Fruit fly (Drosophila melanogaster) whole organism, embryonic: Measurements from ENCODE around the gene CG15517.

ENCODE experiments used
- Adf1 ChIP-seq: fragments of 200-800 bp; sonication (Bioruptor generic); IDR thresholded peaks from 2 replicates; pipeline ENCODE4 v1.3.6; 2022; ENCODE audit warnings: missing biosample characterization, missing genetic modification characterization
- Atf-2 ChIP-seq: fragments of 200-800 bp; sonication (Bioruptor generic); optimal IDR thresholded peaks from 2 replicates; lab custom pipeline; 2016; ENCODE audit warnings: missing biosample characterization, missing genetic modification characterization
- C15 ChIP-seq: fragments of 200-800 bp; sonication (Bioruptor generic); IDR thresholded peaks from 3 replicates; pipeline ENCODE4 v1.3.6; 2022; ENCODE audit warnings: missing biosample characterization, missing genetic modification characterization
- CG10431 ChIP-seq: fragments of 200-800 bp; sonication (Bioruptor generic); optimal IDR thresholded peaks from 3 replicates; lab custom pipeline; 2018; ENCODE audit warnings: missing biosample characterization, mild to moderate bottlenecking, missing genetic modification characterization
- CG11504 ChIP-seq: fragments of 200-800 bp; sonication (Bioruptor generic); optimal IDR thresholded peaks from 3 replicates; lab custom pipeline; 2019; ENCODE audit warnings: missing biosample characterization, mild to moderate bottlenecking, missing genetic modification characterization, moderate library complexity
- CG12769 ChIP-seq: fragments of 200-800 bp; sonication (Bioruptor generic); optimal IDR thresholded peaks from 2 replicates; lab custom pipeline; 2019; ENCODE audit warnings: missing biosample characterization, mild to moderate bottlenecking, missing genetic modification characterization, moderate library complexity
- CG12942 ChIP-seq: fragments of 200-800 bp; sonication (Bioruptor generic); optimal IDR thresholded peaks from 3 replicates; lab custom pipeline; 2016; ENCODE audit warnings: missing biosample characterization, missing genetic modification characterization
- CG13287 ChIP-seq: fragments of 200-800 bp; sonication (Bioruptor generic); IDR thresholded peaks from 2 replicates; pipeline ENCODE4 v1.3.6; 2022; ENCODE audit warnings: missing biosample characterization, missing genetic modification characterization; ENCODE audit not compliant: partially characterized antibody
- CG13624 ChIP-seq: fragments of 200-800 bp; sonication (Bioruptor generic); optimal IDR thresholded peaks from 2 replicates; lab custom pipeline; 2016; ENCODE audit warnings: missing biosample characterization, missing genetic modification characterization
- CG17186 ChIP-seq: fragments of 200-800 bp; sonication (Bioruptor generic); optimal IDR thresholded peaks from 3 replicates; lab custom pipeline; 2017; ENCODE audit warnings: missing biosample characterization, missing genetic modification reagents, missing genetic modification characterization
- CG17328 ChIP-seq: fragments of 200-800 bp; sonication (Bioruptor generic); IDR thresholded peaks from 2 replicates; pipeline ENCODE4 v1.3.6; 2022; ENCODE audit warnings: missing biosample characterization, missing genetic modification characterization
- CG32767 ChIP-seq: fragments of 200-800 bp; sonication (Bioruptor generic); IDR thresholded peaks from 2 replicates; pipeline ENCODE4 v1.3.6; 2022; ENCODE audit warnings: missing biosample characterization, missing genetic modification characterization
- CG4360 ChIP-seq: fragments of 200-800 bp; sonication (Bioruptor generic); IDR thresholded peaks from 2 replicates; pipeline ENCODE4 v1.3.6; 2022; ENCODE audit warnings: missing biosample characterization, missing genetic modification characterization
- CG4424 ChIP-seq: fragments of 200-800 bp; sonication (Bioruptor generic); optimal IDR thresholded peaks from 3 replicates; lab custom pipeline; 2016; ENCODE audit warnings: missing biosample characterization, missing genetic modification characterization
- CG4820 ChIP-seq: fragments of 200-800 bp; sonication (Bioruptor generic); optimal IDR thresholded peaks from 3 replicates; lab custom pipeline; 2016; ENCODE audit warnings: missing biosample characterization, missing genetic modification characterization
- CG6854 ChIP-seq: fragments of 200-800 bp; sonication (Bioruptor generic); optimal IDR thresholded peaks from 3 replicates; lab custom pipeline; 2017; ENCODE audit warnings: missing biosample characterization, mild to moderate bottlenecking, missing genetic modification characterization
- CG9797 ChIP-seq: fragments of 200-800 bp; sonication (Bioruptor generic); optimal IDR thresholded peaks from 3 replicates; lab custom pipeline; 2018; ENCODE audit warnings: missing biosample characterization, mild to moderate bottlenecking, missing genetic modification characterization
- Chrac-16 ChIP-seq: fragments of 200-800 bp; sonication (Bioruptor generic); optimal IDR thresholded peaks from 3 replicates; lab custom pipeline; 2016; ENCODE audit warnings: missing biosample characterization, missing genetic modification characterization
- Deaf1 ChIP-seq: fragments of 200-800 bp; optimal IDR thresholded peaks from 3 replicates; lab custom pipeline; 2019; ENCODE audit warnings: missing biosample characterization, mild to moderate bottlenecking, missing genetic modification characterization, moderate library complexity
- Dfd ChIP-seq, 2 experiments: fragments of >200 bp; optimal IDR thresholded peaks; 2 replicates each; lab custom pipeline; 2017; ENCODE audit warnings: missing biosample characterization in 2 of 2, missing genetic modification characterization in 2 of 2
- Drgx ChIP-seq: fragments of 200-800 bp; sonication (Bioruptor generic); IDR thresholded peaks from 2 replicates; pipeline ENCODE4 v1.3.6; 2022; ENCODE audit warnings: missing biosample characterization, missing genetic modification characterization
- Fer3 ChIP-seq: fragments of 200-800 bp; sonication (Bioruptor generic); optimal IDR thresholded peaks from 2 replicates; lab custom pipeline; 2018; ENCODE audit warnings: missing biosample characterization, mild to moderate bottlenecking, missing genetic modification characterization, moderate library complexity
- GATAe ChIP-seq: fragments of 200-800 bp; sonication (Bioruptor generic); conservative IDR thresholded peaks from 2 replicates; pipeline ENCODE4 v1.3.6; 2022; ENCODE audit warnings: missing biosample characterization, missing genetic modification characterization
- Gug ChIP-seq: fragments of 200-800 bp; sonication (Bioruptor generic); IDR thresholded peaks from 4 replicates; pipeline ENCODE4 v1.3.6; 2022; ENCODE audit warnings: missing biosample characterization, missing genetic modification characterization
- H15 ChIP-seq: fragments of 200-800 bp; sonication (Bioruptor generic); IDR thresholded peaks from 3 replicates; pipeline ENCODE4 v1.3.6; 2022; ENCODE audit warnings: missing biosample characterization, missing genetic modification characterization
- HLH4C ChIP-seq: fragments of 200-800 bp; sonication (Bioruptor generic); IDR thresholded peaks from 3 replicates; pipeline ENCODE4 v1.3.6; 2022; ENCODE audit warnings: missing biosample characterization, missing genetic modification characterization; ENCODE audit not compliant: partially characterized antibody
- Kr ChIP-seq: fragments of 200-800 bp; sonication (Bioruptor generic); optimal IDR thresholded peaks from 2 replicates; lab custom pipeline; 2017; ENCODE audit warnings: missing biosample characterization, mild to moderate bottlenecking, missing genetic modification characterization
- Mes4 ChIP-seq: fragments of 200-800 bp; sonication (Bioruptor generic); optimal IDR thresholded peaks from 2 replicates; lab custom pipeline; 2016; ENCODE audit warnings: missing biosample characterization, missing genetic modification characterization
- Nf-YA ChIP-seq: fragments of 200-800 bp; sonication (Bioruptor generic); IDR thresholded peaks from 2 replicates; pipeline ENCODE4 v1.3.6; 2022; ENCODE audit warnings: missing biosample characterization, missing genetic modification characterization
- Poxn ChIP-seq: fragments of 200-800 bp; sonication (Bioruptor generic); IDR thresholded peaks from 2 replicates; pipeline ENCODE4 v1.3.6; 2022; ENCODE audit warnings: missing biosample characterization, missing genetic modification characterization
- Ptx1 ChIP-seq: fragments of 200-800 bp; sonication (Bioruptor generic); IDR thresholded peaks from 2 replicates; pipeline ENCODE4 v1.3.6; 2022; ENCODE audit warnings: missing biosample characterization, missing genetic modification characterization
- Ravus ChIP-seq: fragments of 200-800 bp; sonication (Bioruptor generic); IDR thresholded peaks from 2 replicates; pipeline ENCODE4 v1.3.6; 2022; ENCODE audit warnings: missing biosample characterization, missing genetic modification characterization
- Sin3A ChIP-seq: fragments of >200 bp; optimal IDR thresholded peaks from 2 replicates; lab custom pipeline; 2018
- Trl ChIP-seq, 3 experiments: fragments of >200 bp in 2 of 3; fragments of 200-800 bp in 1 of 3; sonication (Bioruptor generic) in 1 of 3; optimal IDR thresholded peaks; 2 replicates in 1 of 3; 3 replicates in 2 of 3; lab custom pipeline; 2016 to 2017; ENCODE audit warnings: missing biosample characterization in 1 of 3, missing genetic modification characterization in 1 of 3
- Vsx1 ChIP-seq: fragments of 200-800 bp; sonication (Bioruptor generic); optimal IDR thresholded peaks from 2 replicates; lab custom pipeline; 2017; ENCODE audit warnings: missing biosample characterization, mild to moderate bottlenecking, missing genetic modification characterization, missing genetic modification reagents
- ash1 ChIP-seq: fragments of 200-800 bp; sonication (Bioruptor generic); optimal IDR thresholded peaks from 2 replicates; lab custom pipeline; 2018; ENCODE audit warnings: missing biosample characterization, mild to moderate bottlenecking, missing genetic modification characterization
- ems ChIP-seq: fragments of 200-800 bp; sonication (Bioruptor generic); optimal IDR thresholded peaks from 3 replicates; lab custom pipeline; 2016; ENCODE audit warnings: missing biosample characterization, missing genetic modification characterization
- fd96Cb ChIP-seq: fragments of 200-800 bp; sonication (Bioruptor generic); optimal IDR thresholded peaks from 2 replicates; lab custom pipeline; 2018; ENCODE audit warnings: missing biosample characterization, mild to moderate bottlenecking, missing genetic modification characterization, moderate library complexity
- gfzf ChIP-seq: fragments of 200-800 bp; sonication (Bioruptor generic); optimal IDR thresholded peaks from 2 replicates; lab custom pipeline; 2016; ENCODE audit warnings: missing biosample characterization, mild to moderate bottlenecking, missing genetic modification characterization, moderate library complexity
- ind ChIP-seq: fragments of 200-800 bp; sonication (Bioruptor generic); optimal IDR thresholded peaks from 3 replicates; lab custom pipeline; 2016; ENCODE audit warnings: missing biosample characterization, missing genetic modification characterization
- jigr1 ChIP-seq: fragments of 200-800 bp; sonication (Bioruptor generic); IDR thresholded peaks from 3 replicates; pipeline ENCODE4 v1.3.6; 2022; ENCODE audit warnings: missing biosample characterization, missing genetic modification characterization
- knrl ChIP-seq: fragments of 200-800 bp; sonication (Bioruptor generic); IDR thresholded peaks from 3 replicates; pipeline ENCODE4 v1.3.6; 2022; ENCODE audit warnings: missing biosample characterization, missing genetic modification characterization; ENCODE audit not compliant: partially characterized antibody
- lmd ChIP-seq: fragments of 200-800 bp; sonication (Bioruptor generic); IDR thresholded peaks from 2 replicates; pipeline ENCODE4 v1.3.6; 2022; ENCODE audit warnings: missing biosample characterization, missing genetic modification characterization
- pb ChIP-seq: fragments of 200-800 bp; sonication (Bioruptor generic); optimal IDR thresholded peaks from 3 replicates; lab custom pipeline; 2016; ENCODE audit warnings: missing biosample characterization, missing genetic modification characterization
- ranshi ChIP-seq: fragments of 200-800 bp; sonication (Bioruptor generic); IDR thresholded peaks from 2 replicates; pipeline ENCODE4 v1.3.6; 2022; ENCODE audit warnings: missing biosample characterization, missing genetic modification characterization
- schlank ChIP-seq: fragments of 200-800 bp; sonication (Bioruptor generic); optimal IDR thresholded peaks from 2 replicates; lab custom pipeline; 2018; ENCODE audit warnings: missing biosample characterization, mild to moderate bottlenecking, missing genetic modification characterization
- sisA ChIP-seq: fragments of 200-800 bp; sonication (Bioruptor generic); IDR thresholded peaks from 2 replicates; pipeline ENCODE4 v1.3.6; 2022; ENCODE audit warnings: missing biosample characterization, missing genetic modification characterization
- slou ChIP-seq: fragments of 200-800 bp; sonication (Bioruptor generic); optimal IDR thresholded peaks from 3 replicates; lab custom pipeline; 2016; ENCODE audit warnings: missing biosample characterization, missing genetic modification characterization
- so ChIP-seq: fragments of 200-800 bp; sonication (Bioruptor generic); IDR thresholded peaks from 3 replicates; pipeline ENCODE4 v1.3.6; 2022; ENCODE audit warnings: missing biosample characterization, missing genetic modification characterization
- tio ChIP-seq: fragments of 200-800 bp; sonication (Bioruptor generic); optimal IDR thresholded peaks from 2 replicates; lab custom pipeline; 2017; ENCODE audit warnings: missing biosample characterization, missing genetic modification characterization, inconsistent platforms
- vfl ChIP-seq: fragments of 200-800 bp; sonication (Bioruptor generic); optimal IDR thresholded peaks from 2 replicates; lab custom pipeline; 2016; ENCODE audit warnings: missing biosample characterization, missing genetic modification characterization
- vvl ChIP-seq: fragments of 200-800 bp; sonication (Bioruptor generic); IDR thresholded peaks from 2 replicates; pipeline ENCODE4 v1.3.6; 2022; ENCODE audit warnings: missing biosample characterization, missing genetic modification characterization

Gene CG15517

DNA sequence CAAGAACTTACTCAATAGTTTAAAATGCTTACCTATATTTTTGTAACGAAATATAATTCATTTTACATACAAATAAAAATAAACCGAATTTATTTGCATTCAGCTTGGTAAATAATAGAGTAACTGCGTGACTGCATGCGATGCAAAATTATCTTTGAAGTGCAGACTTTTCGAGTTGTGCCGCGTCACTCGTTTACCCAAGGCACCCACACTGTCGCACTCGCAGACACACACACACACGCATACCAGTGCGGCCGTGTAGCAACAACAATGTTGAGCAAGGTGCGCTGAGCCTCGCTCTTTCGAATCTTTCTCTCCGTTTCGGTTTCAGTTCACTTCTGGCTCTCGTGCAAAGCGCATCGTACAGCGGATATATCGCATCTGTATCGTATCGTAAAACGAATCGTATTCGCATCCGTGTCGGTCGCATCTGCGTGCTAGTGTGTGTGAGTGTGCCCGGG, 26.9 kb downstream of the CG15517 start, which contains the start of gene CG31038 (continued):
- TF ChIP-seq CG4820 (GFP tag; lab: Kevin White, UChicago): no peak
- peak; percentile 57; the same call in 1 of the 2 replicates for TF ChIP-seq vvl
- no peak for TF ChIP-seq Atf-2 (GFP tag; lab: Kevin White, UChicago)
- TF ChIP-seq CG13624 (GFP tag; lab: Kevin White, UChicago): no peak
- TF ChIP-seq Mes4: no peak
- peak; percentile 37 for TF ChIP-seq CG12769 (tag; lab: Kevin White, UChicago)
- no peak for TF ChIP-seq Ptx1 (GFP tag; lab: Robert Waterston, UW)
- TF ChIP-seq ranshi (GFP tag; lab: Robert Waterston, UW): peak; percentile 25; the same call in 1 of the 2 replicates
- no peak for TF ChIP-seq CG12942 (GFP tag; lab: Kevin White, UChicago)
- TF ChIP-seq Fer3 (tag; lab: Kevin White, UChicago): no peak
- TF ChIP-seq Chrac-16 (GFP tag; lab: Kevin White, UChicago): no peak
- no peak for TF ChIP-seq lmd
- no peak for TF ChIP-seq CG4424 (GFP tag; lab: Kevin White, UChicago)
- TF ChIP-seq Ravus (GFP tag; lab: Robert Waterston, UW): no peak
- peak; percentile 27; the same call in 1 of the 2 replicates for TF ChIP-seq CG17328 (GFP tag; lab: Robert Waterston, UW)
- peak; percentile 75; the same call in 2 of the 3 replicates for TF ChIP-seq so (GFP tag; lab: Robert Waterston, UW)
- TF ChIP-seq vfl (GFP tag; lab: Kevin White, UChicago): no peak
- TF ChIP-seq schlank (tag; lab: Kevin White, UChicago): no peak
- TF ChIP-seq ind (GFP tag; lab: Kevin White, UChicago): no peak
- TF ChIP-seq H15: no peak
- TF ChIP-seq Trl (optimal IDR thresholded peaks at IDR 0.05; lab: Kevin White, UChicago): peak; percentile 53 to 79
- TF ChIP-seq Trl (GFP tag; optimal IDR thresholded peaks at IDR 0.05; lab: Kevin White, UChicago): peak; percentile 23
- TF ChIP-seq ems (GFP tag; lab: Kevin White, UChicago): no peak
- no peak for TF ChIP-seq Vsx1 (GFP tag; lab: Kevin White, UChicago)
- TF ChIP-seq tio (GFP tag; lab: Kevin White, UChicago): no peak
- peak; percentile 78 for TF ChIP-seq Deaf1 (tag; lab: Kevin White, UChicago)
- TF ChIP-seq Gug (GFP tag; lab: Robert Waterston, UW): no peak
- no peak for TF ChIP-seq ash1 (GFP tag; lab: Kevin White, UChicago)
- no peak for TF ChIP-seq Dfd (GFP tag; optimal IDR thresholded peaks at IDR 0.05; lab: Kevin White, UChicago)
- peak; percentile 8 for TF ChIP-seq pb (GFP tag; lab: Kevin White, UChicago)
- no peak for TF ChIP-seq CG9797 (GFP tag; lab: Kevin White, UChicago)
- no peak for TF ChIP-seq C15
- no peak for TF ChIP-seq Nf-YA
- TF ChIP-seq CG4360: peak; percentile 83
- no peak for TF ChIP-seq Sin3A (lab: Kevin White, UChicago)
- TF ChIP-seq Drgx (GFP tag; lab: Robert Waterston, UW): peak; percentile 34; the same call in 1 of the 2 replicates
- TF ChIP-seq GATAe: no peak
- TF ChIP-seq sisA (GFP tag; lab: Robert Waterston, UW): no peak
- no peak for TF ChIP-seq CG11504 (tag; lab: Kevin White, UChicago)
- TF ChIP-seq Adf1 (GFP tag; lab: Robert Waterston, UW): 0 out of 2 replicates have a peak, but pooled peaks have one; percentile 7
- no peak for TF ChIP-seq CG17186 (GFP tag; lab: Kevin White, UChicago)
- TF ChIP-seq CG13287: peak; percentile 57; the same call in 1 of the 2 replicates
- no peak for TF ChIP-seq slou (GFP tag; lab: Kevin White, UChicago)
- TF ChIP-seq gfzf (GFP tag; lab: Kevin White, UChicago): no peak
- TF ChIP-seq HLH4C (GFP tag; lab: Robert Waterston, UW): peak; percentile 42; the same call in 1 of the 3 replicates
- TF ChIP-seq fd96Cb (tag; lab: Kevin White, UChicago): no peak
- TF ChIP-seq knrl (GFP tag; lab: Robert Waterston, UW): no peak
- TF ChIP-seq Kr (GFP tag; lab: Kevin White, UChicago): no peak
- no peak for TF ChIP-seq CG6854 (GFP tag; lab: Kevin White, UChicago)
- peak; percentile 47 for TF ChIP-seq CG32767 (GFP tag; lab: Robert Waterston, UW)
- TF ChIP-seq Poxn (GFP tag; lab: Robert Waterston, UW): no peak
- TF ChIP-seq jigr1 (GFP tag; lab: Robert Waterston, UW): no peak
- no peak for TF ChIP-seq CG10431
